Fruit fly (Drosophila melanogaster) whole organism, pupa: Measurements from ENCODE around the gene CG3408.

Experiments
- CG10348 ChIP-seq: fragments of 200-800 bp; sonication (Bioruptor generic); IDR thresholded peaks from 2 replicates; pipeline ENCODE4 v1.3.6; 2022; ENCODE audit warnings: missing biosample characterization, missing genetic modification characterization
- CG12605 ChIP-seq: fragments of 200-800 bp; sonication (Bioruptor generic); IDR thresholded peaks from 2 replicates; pipeline ENCODE4 v1.3.6; 2022; ENCODE audit warnings: missing biosample characterization, missing genetic modification characterization
- CG13204 ChIP-seq: fragments of 200-800 bp; sonication (Bioruptor generic); optimal IDR thresholded peaks from 2 replicates; lab custom pipeline; 2018; ENCODE audit warnings: missing biosample characterization, mild to moderate bottlenecking, missing genetic modification characterization, moderate library complexity
- CG14655 ChIP-seq: fragments of 200-800 bp; sonication (Bioruptor generic); optimal IDR thresholded peaks from 3 replicates; lab custom pipeline; 2017; ENCODE audit warnings: mild to moderate bottlenecking, missing biosample characterization, missing genetic modification reagents, missing genetic modification characterization
- CG15710 ChIP-seq: fragments of 200-800 bp; sonication (Bioruptor generic); optimal IDR thresholded peaks from 2 replicates; lab custom pipeline; 2018; ENCODE audit warnings: missing biosample characterization, mild to moderate bottlenecking, missing genetic modification characterization, moderate library complexity
- CG17806 ChIP-seq: fragments of 200-800 bp; sonication (Bioruptor generic); optimal IDR thresholded peaks from 2 replicates; lab custom pipeline; 2018; ENCODE audit warnings: missing biosample characterization, mild to moderate bottlenecking, missing genetic modification characterization, moderate library complexity
- CG32121 ChIP-seq: fragments of 200-800 bp; sonication (Bioruptor generic); IDR thresholded peaks from 2 replicates; pipeline ENCODE4 v1.3.6; 2022; ENCODE audit warnings: missing biosample characterization, missing genetic modification characterization
- CG34367 ChIP-seq: fragments of 200-800 bp; sonication (Bioruptor generic); optimal IDR thresholded peaks from 2 replicates; lab custom pipeline; 2018; ENCODE audit warnings: missing biosample characterization, mild to moderate bottlenecking, missing genetic modification characterization
- CG4496 ChIP-seq: fragments of 200-800 bp; sonication (Bioruptor generic); IDR thresholded peaks from 3 replicates; pipeline ENCODE4 v1.3.6; 2022; ENCODE audit warnings: missing biosample characterization, missing genetic modification characterization
- CG8159 ChIP-seq: fragments of 200-800 bp; sonication (Bioruptor generic); optimal IDR thresholded peaks from 3 replicates; lab custom pipeline; 2018; ENCODE audit warnings: missing biosample characterization, mild to moderate bottlenecking, missing genetic modification characterization, moderate library complexity
- CG8301 ChIP-seq: fragments of 200-800 bp; sonication (Bioruptor generic); optimal IDR thresholded peaks from 2 replicates; lab custom pipeline; 2018; ENCODE audit warnings: missing biosample characterization, mild to moderate bottlenecking, missing genetic modification characterization
- CG9948 ChIP-seq: fragments of 200-800 bp; sonication (Bioruptor generic); optimal IDR thresholded peaks from 2 replicates; lab custom pipeline; 2018; ENCODE audit warnings: missing biosample characterization, mild to moderate bottlenecking, missing genetic modification characterization, moderate library complexity
- D1 ChIP-seq: fragments of 200-800 bp; sonication (Bioruptor generic); optimal IDR thresholded peaks from 2 replicates; lab custom pipeline; 2018; ENCODE audit warnings: missing biosample characterization, mild to moderate bottlenecking, missing genetic modification characterization, moderate library complexity
- EcR ChIP-seq: fragments of 200-800 bp; sonication (Bioruptor generic); optimal IDR thresholded peaks from 3 replicates; lab custom pipeline; 2019; ENCODE audit warnings: missing biosample characterization, missing genetic modification characterization, mild to moderate bottlenecking, moderate library complexity, missing genetic modification reagents
- Ets98B ChIP-seq: fragments of 200-800 bp; sonication (Bioruptor generic); IDR thresholded peaks from 2 replicates; pipeline ENCODE4 v1.3.6; 2022; ENCODE audit warnings: missing biosample characterization, missing genetic modification characterization
- Pif1A ChIP-seq: fragments of 200-800 bp; sonication (Bioruptor generic); optimal IDR thresholded peaks from 3 replicates; lab custom pipeline; 2016; ENCODE audit warnings: missing biosample characterization, missing genetic modification characterization
- Pif1B ChIP-seq: fragments of 200-800 bp; sonication (Bioruptor generic); optimal IDR thresholded peaks from 3 replicates; lab custom pipeline; 2016; ENCODE audit warnings: missing biosample characterization, missing genetic modification characterization
- Snoo ChIP-seq: fragments of 200-800 bp; sonication (Bioruptor generic); optimal IDR thresholded peaks from 3 replicates; lab custom pipeline; 2017; ENCODE audit warnings: missing biosample characterization, mild to moderate bottlenecking, missing genetic modification characterization, inconsistent platforms
- fd96Ca ChIP-seq: fragments of 200-800 bp; sonication (Bioruptor generic); IDR thresholded peaks from 3 replicates; pipeline ENCODE4 v1.3.6; 2022; ENCODE audit warnings: missing biosample characterization, missing genetic modification characterization
- gl ChIP-seq: fragments of 200-800 bp; sonication (Bioruptor generic); optimal IDR thresholded peaks from 2 replicates; lab custom pipeline; 2018; ENCODE audit warnings: missing biosample characterization, mild to moderate bottlenecking, missing genetic modification characterization
- rn ChIP-seq: fragments of 200-800 bp; sonication (Bioruptor generic); IDR thresholded peaks from 2 replicates; pipeline ENCODE4 v1.3.6; 2022; ENCODE audit warnings: missing biosample characterization, missing genetic modification characterization

Gene CG3408

DNA sequence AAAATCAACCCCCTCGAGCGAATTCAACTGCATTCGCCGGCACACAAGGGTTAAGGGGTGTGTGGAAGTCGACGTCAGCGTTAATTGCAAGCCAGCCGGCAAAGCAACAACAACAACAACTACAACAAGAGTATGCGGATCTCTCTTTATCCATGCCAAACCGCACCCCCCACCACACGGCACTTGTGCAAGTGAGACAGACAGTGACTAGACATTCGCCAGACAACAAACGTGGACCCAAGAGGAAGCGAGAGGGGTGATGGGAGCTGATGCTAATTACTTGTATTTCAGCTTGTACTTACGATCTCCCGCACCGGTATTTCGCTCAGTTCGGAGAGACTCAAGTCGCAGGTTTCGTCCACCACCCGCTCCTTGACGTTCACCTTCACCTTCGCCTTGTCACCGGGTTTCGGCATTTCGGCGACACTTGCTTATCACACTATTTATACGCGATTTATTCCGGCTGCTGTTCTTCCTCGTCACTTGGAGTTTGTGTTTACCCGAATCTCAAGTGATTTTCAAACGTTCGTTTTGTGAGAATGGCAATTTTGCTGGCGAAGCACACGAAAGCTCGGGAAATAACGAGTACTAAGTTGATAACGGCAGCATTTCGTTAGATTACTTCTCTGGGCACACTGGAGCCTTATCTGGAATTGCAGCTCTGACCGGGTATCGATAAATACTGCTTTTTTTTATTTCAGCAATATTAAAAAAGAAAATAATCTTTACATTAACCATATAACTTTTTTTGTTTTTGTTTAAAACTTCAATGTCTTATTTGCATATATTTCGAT is at the start of gene CG3408:
Gene CG3408, minus strand, starts transcription at position 547 of the 794 bp plus-strand sequence.
- TF ChIP-seq CG10348 (no peak), CG9948 (tag; lab: Kevin White, UChicago) (no peak), CG15710 (tag; lab: Kevin White, UChicago) (no peak), Snoo (peak; percentile 99), Pif1A (GFP tag; lab: Kevin White, UChicago) (peak; percentile 37), CG17806 (tag; lab: Kevin White, UChicago) (no peak), EcR (peak; percentile 57), fd96Ca (no peak), CG32121 (GFP tag; lab: Robert Waterston, UW) (no peak), CG8301 (no peak), D1 (tag; lab: Kevin White, UChicago) (no peak), CG34367 (tag; lab: Kevin White, UChicago) (no peak), CG13204 (GFP tag; lab: Kevin White, UChicago) (peak; percentile 77), CG8159 (tag; lab: Kevin White, UChicago) (no peak), CG12605 (no peak; the same call in 1 of the 2 replicates), rn (GFP tag; lab: Robert Waterston, UW) (no peak), Pif1B (GFP tag; lab: Kevin White, UChicago) (no peak), gl (tag; lab: Kevin White, UChicago) (peak; percentile 23), CG14655 (GFP tag; lab: Kevin White, UChicago) (no peak), CG4496 (peak; percentile 65; the same call in 2 of the 3 replicates), Ets98B (GFP tag; lab: Robert Waterston, UW) (0 out of 2 replicates have a peak, but pooled peaks have one; percentile 35)

DNA sequence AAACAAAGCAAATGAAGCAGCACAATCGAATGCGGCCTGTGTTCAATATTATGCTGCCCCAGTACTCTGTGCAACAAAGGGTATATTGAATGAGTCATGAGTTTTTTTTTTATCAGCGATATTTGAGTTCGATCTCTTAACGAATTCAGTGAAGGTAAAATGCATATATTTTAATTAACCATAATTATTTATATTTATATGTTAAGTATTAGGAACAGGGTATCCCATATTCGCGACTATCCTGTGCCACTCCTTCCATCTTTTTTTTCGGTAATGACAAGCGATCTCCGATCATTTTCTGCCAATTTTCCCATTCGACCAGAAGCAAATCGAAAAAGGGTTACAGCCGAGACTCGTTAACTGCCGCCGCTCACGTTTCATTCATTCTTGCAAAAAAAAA is 49.7 kb upstream of the CG3408 start:
- TF ChIP-seq CG4496 (0 out of 3 replicates have a peak, but pooled peaks have one; percentile 32), CG8159 (tag; lab: Kevin White, UChicago) (no peak), fd96Ca (0 out of 3 replicates have a peak, but pooled peaks have one; percentile 5), CG32121 (GFP tag; lab: Robert Waterston, UW) (peak; percentile 55; the same call in 1 of the 2 replicates), CG8301 (no peak)

DNA sequence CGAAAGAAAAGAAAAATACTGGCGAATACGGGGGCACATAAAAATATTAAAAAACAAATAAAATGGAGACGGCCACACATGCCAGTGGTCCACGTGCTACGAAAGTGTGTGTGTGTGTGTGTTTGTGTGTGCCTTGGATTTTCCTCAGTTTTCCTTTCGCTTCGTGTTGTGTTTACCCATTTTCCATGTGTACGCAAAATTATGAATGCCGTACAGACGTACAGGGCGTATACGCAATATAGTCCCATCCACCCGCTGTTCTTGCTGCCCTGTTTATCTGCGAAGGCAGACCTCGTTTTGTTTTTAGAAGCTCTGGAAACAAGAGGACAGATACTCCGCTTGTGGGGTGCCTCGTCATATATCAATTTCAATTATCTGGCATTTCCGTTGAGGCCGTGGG is 47.3 kb upstream of the CG3408 start:
- no peak for TF ChIP-seq CG32121 (GFP tag; lab: Robert Waterston, UW)
- TF ChIP-seq rn (GFP tag; lab: Robert Waterston, UW), result no peak
- no peak for TF ChIP-seq fd96Ca
- no peak for TF ChIP-seq CG34367 (tag; lab: Kevin White, UChicago)
- no peak for TF ChIP-seq CG8159 (tag; lab: Kevin White, UChicago)
- TF ChIP-seq, all 21 proteins: peak for 0

DNA sequence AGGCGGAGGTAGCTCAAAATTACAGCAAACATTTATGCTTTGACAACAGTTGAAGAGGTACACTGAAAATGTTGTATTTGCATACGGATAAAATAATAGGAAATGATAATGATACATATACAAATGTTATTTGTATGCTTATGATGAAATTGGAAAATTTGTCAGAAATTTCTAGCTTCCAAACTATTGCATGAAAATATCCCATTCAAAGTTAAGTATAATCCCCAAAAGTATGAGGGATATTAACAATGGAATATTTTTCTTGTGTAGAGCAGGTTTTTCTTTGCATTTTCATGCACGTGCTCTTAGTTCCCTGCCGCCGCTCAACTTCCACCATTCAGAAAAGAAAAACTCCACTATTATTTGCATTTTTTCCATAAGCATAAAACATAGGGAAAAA is 45.6 kb upstream of the CG3408 start:
- TF ChIP-seq Snoo, result no peak

DNA sequence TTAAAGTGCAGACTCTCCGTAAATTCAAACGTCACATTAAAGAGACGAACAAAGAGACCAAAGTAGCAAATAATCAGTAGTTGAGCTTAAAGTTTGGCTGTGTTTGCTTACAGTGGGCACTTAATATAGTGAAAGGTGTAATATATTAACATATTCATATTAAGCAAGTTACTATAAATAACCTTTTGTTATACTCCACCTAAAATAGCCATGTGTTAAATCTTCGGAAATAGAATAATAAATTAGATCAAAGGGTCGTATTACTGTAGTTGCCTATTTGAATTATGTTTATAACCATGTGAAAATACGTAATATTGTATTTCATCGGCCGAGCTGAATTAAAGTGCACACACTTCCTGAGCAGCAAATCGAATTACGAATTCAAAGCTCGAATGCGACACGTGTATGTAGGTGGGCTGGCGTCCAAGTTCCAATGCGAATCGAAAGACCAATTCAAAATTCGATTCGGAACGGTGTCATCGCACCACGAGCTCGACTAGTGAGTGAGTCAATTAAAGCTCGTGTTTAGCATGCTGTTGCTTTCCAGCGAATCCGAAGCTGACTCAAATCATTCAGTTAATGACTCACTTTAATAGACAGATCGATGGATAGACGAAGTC is 42.9 kb upstream of the CG3408 start:
- TF ChIP-seq CG12605 (no peak), CG15710 (tag; lab: Kevin White, UChicago) (no peak), CG4496 (peak; percentile 14; the same call in 1 of the 3 replicates), CG8159 (tag; lab: Kevin White, UChicago) (no peak), Snoo (no peak), CG13204 (GFP tag; lab: Kevin White, UChicago) (no peak), Ets98B (GFP tag; lab: Robert Waterston, UW) (no peak)
- TF ChIP-seq, all 21 proteins: peak for 1

DNA sequence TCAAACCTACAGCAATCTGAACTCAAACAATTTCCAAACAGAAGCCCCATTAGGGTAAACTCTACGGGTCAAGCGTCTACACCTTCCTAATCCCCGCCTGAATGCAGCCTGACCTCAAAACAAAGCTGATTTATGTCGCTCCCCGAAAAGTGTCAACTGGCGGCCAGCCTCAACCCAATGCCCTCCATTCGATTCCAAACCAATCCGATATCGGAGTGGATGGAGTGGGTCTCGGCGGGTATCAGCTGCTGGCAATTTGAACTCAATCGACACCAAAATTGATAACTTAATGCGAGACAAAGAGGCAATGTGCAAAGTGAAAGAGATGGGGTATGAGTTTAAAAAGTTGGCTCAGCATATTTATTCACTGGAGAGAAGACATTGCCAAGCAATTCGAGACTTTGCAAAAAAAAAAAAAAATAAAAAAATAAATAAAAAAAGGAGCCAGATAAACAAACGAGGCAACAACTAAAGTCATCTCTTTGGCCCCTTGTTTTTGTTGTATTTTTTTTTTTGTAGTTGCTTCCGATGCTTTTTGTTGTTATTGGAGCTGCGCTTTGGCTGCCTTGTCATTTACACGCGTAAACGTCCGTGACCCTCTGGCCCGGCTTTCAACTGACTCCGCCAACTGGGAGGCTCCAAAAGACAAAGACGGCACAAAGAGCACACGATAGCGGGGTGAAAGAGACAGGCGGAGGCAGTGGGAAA is 41.6 kb upstream of the CG3408 start:
- TF ChIP-seq EcR (peak; percentile 93), CG32121 (GFP tag; lab: Robert Waterston, UW) (no peak), fd96Ca (no peak), Ets98B (GFP tag; lab: Robert Waterston, UW) (no peak; the same call in 1 of the 2 replicates), CG8301 (no peak), CG17806 (tag; lab: Kevin White, UChicago) (peak; percentile 49), CG10348 (no peak), CG12605 (peak; percentile 43; the same call in 1 of the 2 replicates), CG4496 (peak; percentile 57; the same call in 2 of the 3 replicates), CG13204 (GFP tag; lab: Kevin White, UChicago) (peak; percentile 71), Pif1A (GFP tag; lab: Kevin White, UChicago) (peak; percentile 72), D1 (tag; lab: Kevin White, UChicago) (no peak), rn (GFP tag; lab: Robert Waterston, UW) (no peak), Snoo (peak; percentile 52), CG15710 (tag; lab: Kevin White, UChicago) (peak; percentile 49), gl (tag; lab: Kevin White, UChicago) (peak; percentile 57), Pif1B (GFP tag; lab: Kevin White, UChicago) (peak; percentile 77), CG34367 (tag; lab: Kevin White, UChicago) (peak; percentile 47), CG9948 (tag; lab: Kevin White, UChicago) (peak; percentile 36), CG14655 (GFP tag; lab: Kevin White, UChicago) (no peak), CG8159 (tag; lab: Kevin White, UChicago) (peak; percentile 60)
